Worm (Caenorhabditis elegans): ENCODE data around the gene tag-244.

tag-244 gene

DNA sequence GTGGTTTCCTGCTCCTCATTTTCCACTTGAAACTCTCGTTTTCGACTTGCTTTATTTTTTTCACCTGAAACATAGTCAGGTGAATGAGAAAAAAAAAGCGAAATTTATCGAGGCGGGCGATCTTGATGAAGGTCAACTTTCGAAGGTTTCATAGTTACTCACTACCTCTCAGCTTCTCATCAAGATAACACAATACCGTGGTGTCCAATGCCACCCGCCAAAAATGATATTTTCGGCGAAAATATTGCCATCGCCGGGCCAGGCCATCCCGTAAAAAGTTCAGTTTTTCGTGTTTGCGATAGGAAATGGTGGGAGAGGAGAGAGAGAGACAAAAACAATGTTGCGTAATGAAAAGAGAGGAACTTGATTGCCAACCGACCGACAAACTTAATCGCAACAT is 3.5 kb upstream of the tag-244 start (continued):
- TF ChIP-seq nhr-84 (tag; optimal IDR thresholded peaks at IDR 0.05): no peak
- no peak for TF ChIP-seq pqm-1 (tag; optimal IDR thresholded peaks at IDR 0.05)
- TF ChIP-seq efl-3 (GFP tag; optimal IDR thresholded peaks at IDR 0.05): no peak
- TF ChIP-seq dsc-1 (tag; optimal IDR thresholded peaks at IDR 0.05): no peak
- TF ChIP-seq unc-98 (GFP tag; IDR thresholded peaks at IDR 0.05): no peak
- TF ChIP-seq ceh-63 (GFP tag; optimal IDR thresholded peaks at IDR 0.05): no peak
- no peak for TF ChIP-seq ceh-8 (GFP tag; optimal IDR thresholded peaks at IDR 0.05)
- TF ChIP-seq lin-14 (GFP tag; optimal IDR thresholded peaks at IDR 0.05): peak; percentile 66
- TF ChIP-seq zip-4 (GFP tag; optimal IDR thresholded peaks at IDR 0.05): no peak
- no peak for TF ChIP-seq nhr-76 (tag; optimal IDR thresholded peaks at IDR 0.05)
- TF ChIP-seq isw-1 (GFP tag; IDR thresholded peaks at IDR 0.05): no peak
- no peak for TF ChIP-seq ztf-11 (tag; optimal IDR thresholded peaks at IDR 0.05)

DNA sequence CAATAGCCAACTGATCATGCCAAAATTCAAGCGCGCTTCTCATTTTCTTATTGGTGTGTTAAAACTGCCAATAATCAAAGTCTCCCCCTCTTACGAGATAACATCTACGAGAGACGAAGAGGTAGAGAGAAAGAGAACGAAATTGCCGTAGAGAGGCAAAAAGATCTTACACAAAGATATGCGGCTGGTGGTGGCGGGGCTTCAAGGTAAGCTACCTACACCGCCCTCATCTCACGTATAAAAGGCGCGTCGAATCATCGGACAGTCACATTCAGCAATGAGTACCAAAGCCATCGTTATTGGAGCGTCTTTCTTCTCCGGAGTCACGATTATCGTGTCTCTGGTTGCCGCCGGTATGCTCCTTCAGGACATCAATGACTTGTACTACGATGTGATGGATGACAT is 2.2 kb upstream of the tag-244 start, which contains the start of gene col-107:
col-107 (plus strand) TSS at position 265 of the 405 bp plus-strand sequence.
- TF ChIP-seq alr-1 (tag; optimal IDR thresholded peaks at IDR 0.05; ENCODE audit: borderline replicate concordance) (no peak), sox-4 (tag; optimal IDR thresholded peaks at IDR 0.05) (no peak), nhr-11 (tag; optimal IDR thresholded peaks at IDR 0.05) (no peak), rnt-1 (tag; optimal IDR thresholded peaks at IDR 0.05) (peak; percentile 22), ama-1 (optimal IDR thresholded peaks at IDR 0.05) (peak; percentile 25), egl-13 (tag; optimal IDR thresholded peaks at IDR 0.05) (no peak), unc-62 (GFP tag; optimal IDR thresholded peaks at IDR 0.05) (no peak), nhr-71 (tag; optimal IDR thresholded peaks at IDR 0.05) (peak; percentile 1), unc-86 (tag; optimal IDR thresholded peaks at IDR 0.05) (no peak), mef-2 (tag; optimal IDR thresholded peaks at IDR 0.05) (no peak), fos-1 (tag; optimal IDR thresholded peaks at IDR 0.05) (no peak), swsn-7 (tag; optimal IDR thresholded peaks at IDR 0.05) (no peak), unc-30 (tag; optimal IDR thresholded peaks at IDR 0.05) (no peak), nhr-85 (tag) (peak; percentile 86), nhr-20 (tag; optimal IDR thresholded peaks at IDR 0.05) (peak; percentile 9), lin-14 (GFP tag; optimal IDR thresholded peaks at IDR 0.05) (peak; percentile 35), dpl-1 (GFP tag; optimal IDR thresholded peaks at IDR 0.05) (no peak), nhr-19 (GFP tag; conservative IDR thresholded peaks at IDR 0.05) (no peak), snu-23 (GFP tag; optimal IDR thresholded peaks at IDR 0.05) (peak; percentile 9), efl-1 (optimal IDR thresholded peaks at IDR 0.05) (no peak), efl-1 (GFP tag; optimal IDR thresholded peaks at IDR 0.05 in 1 of 2) (peak in 1 of 2 experiments; percentile 77), C34B4.2 (tag; optimal IDR thresholded peaks at IDR 0.05) (no peak), isw-1 (GFP tag; IDR thresholded peaks at IDR 0.05) (no peak), F16B12.6 (tag; optimal IDR thresholded peaks at IDR 0.05) (no peak), blmp-1 (tag; optimal IDR thresholded peaks at IDR 0.05) (peak; percentile 32), ztf-4 (tag; optimal IDR thresholded peaks at IDR 0.05) (peak; percentile 6), elt-3 (tag; optimal IDR thresholded peaks at IDR 0.05) (no peak)

DNA sequence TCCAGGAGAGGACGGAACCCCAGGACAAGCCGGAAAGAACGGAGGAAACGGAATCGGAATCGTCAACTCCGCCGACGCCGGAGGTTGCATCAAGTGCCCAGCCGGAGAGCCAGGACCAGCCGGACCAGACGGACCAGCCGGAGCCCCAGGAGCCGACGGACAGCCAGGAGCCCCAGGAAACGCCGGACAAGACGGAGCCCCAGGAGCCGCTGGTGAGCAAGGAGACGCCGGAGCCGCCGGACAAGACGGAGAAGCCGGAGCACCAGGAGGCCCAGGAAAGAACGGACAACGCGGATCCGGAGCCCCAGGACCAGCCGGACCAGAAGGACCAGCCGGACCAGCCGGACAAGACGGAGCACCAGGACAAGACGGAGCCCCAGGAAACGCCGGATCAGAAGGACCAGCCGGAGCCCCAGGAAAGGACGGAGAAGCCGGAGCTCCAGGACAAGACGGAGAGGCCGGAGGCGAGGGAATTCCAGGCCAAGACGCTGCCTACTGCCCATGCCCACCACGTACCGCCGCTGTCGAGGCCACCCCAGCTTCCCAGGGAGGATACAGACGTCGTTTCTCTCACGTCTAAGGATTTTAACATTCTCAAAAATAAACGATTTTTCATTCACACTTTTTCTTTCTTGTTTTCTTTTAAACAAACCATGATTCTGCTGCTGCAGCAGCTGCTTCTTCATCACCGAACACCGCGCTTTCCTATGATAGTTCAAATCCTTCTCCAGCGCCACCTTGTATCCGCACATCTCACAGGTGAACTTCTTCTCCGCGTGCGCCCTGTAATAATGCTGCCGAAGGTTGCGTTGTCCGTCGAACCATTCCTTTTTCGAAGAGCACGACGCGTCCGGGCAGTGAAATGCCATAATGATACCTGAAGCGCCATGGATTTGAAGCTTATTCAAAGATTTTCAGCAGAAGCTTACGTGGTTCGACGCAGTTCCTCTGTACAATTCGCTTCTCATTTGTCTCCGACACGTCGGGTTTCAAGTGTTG is 1.3 kb upstream of the tag-244 start:
- TF ChIP-seq ceh-8 (GFP tag; optimal IDR thresholded peaks at IDR 0.05) (peak; percentile 72), nhr-85 (tag) (peak; percentile 71), rnt-1 (tag; optimal IDR thresholded peaks at IDR 0.05) (peak; percentile 2), ama-1 (optimal IDR thresholded peaks at IDR 0.05) (peak; percentile 82), swsn-7 (tag; optimal IDR thresholded peaks at IDR 0.05) (no peak), nhr-71 (tag; optimal IDR thresholded peaks at IDR 0.05) (no peak)

Data from whole organism, L1 larva.